Fruit fly (Drosophila melanogaster) whole organism: ENCODE results near the gene CG34288.

Source experiments
- CG8478 ChIP-seq: fragments of >200 bp; optimal IDR thresholded peaks from 2 replicates; lab custom pipeline; 2018; ENCODE audit warnings: inconsistent platforms
- Dll ChIP-seq: fragments of >200 bp; optimal IDR thresholded peaks from 2 replicates; lab custom pipeline; 2017
- pan ChIP-seq: fragments of >200 bp; optimal IDR thresholded peaks from 2 replicates; lab custom pipeline; 2017
- psq ChIP-seq: fragments of >200 bp; optimal IDR thresholded peaks from 2 replicates; lab custom pipeline; 2017
- usp ChIP-seq: fragments of >200 bp; optimal IDR thresholded peaks from 2 replicates; lab custom pipeline; 2017; ENCODE audit warnings: missing biosample characterization, missing genetic modification characterization, mixed read lengths

- TF ChIP-seq Dll (lab: Kevin White, UChicago) (no peak), CG8478 (lab: Kevin White, UChicago) (no peak), pan (no peak), psq (lab: Kevin White, UChicago) (no peak), usp (GFP tag; lab: Kevin White, UChicago) (no peak)
Observed at dm6 chr3R:22424602-22425190, 22.4 kb downstream of the CG34288 start, which contains the start of gene pinta.
